Worm (Caenorhabditis elegans) whole organism, young adult: Measurements from ENCODE around the gene flr-4.

Experiments used
- B0336.3 ChIP-seq: fragments of 200-800 bp; sonication (Bioruptor generic); IDR thresholded peaks from 2 replicates; pipeline ENCODE4 v1.3.6; 2022; ENCODE audit warnings: missing genetic modification characterization, missing compliant biosample characterization
- F23B12.7 ChIP-seq: sonication (generic microtip); optimal IDR thresholded peaks from 2 replicates; lab custom pipeline; 2017; ENCODE audit warnings: missing genetic modification characterization, mild to moderate bottlenecking, missing compliant biosample characterization, antibody characterized with exemption, moderate library complexity; ENCODE audit not compliant: insufficient read depth
- F39B2.1 ChIP-seq: fragments of 200-800 bp; sonication (Bioruptor generic); IDR thresholded peaks from 2 replicates; pipeline ENCODE4 v1.3.6; 2022; ENCODE audit warnings: missing genetic modification reagents, missing genetic modification characterization, missing compliant biosample characterization
- T07F8.4 ChIP-seq: sonication (generic microtip); optimal IDR thresholded peaks from 2 replicates; lab custom pipeline; 2016; ENCODE audit warnings: mild to moderate bottlenecking, missing genetic modification characterization, moderate library complexity, missing compliant biosample characterization
- aptf-3 ChIP-seq: fragments of 200-800 bp; sonication (Bioruptor generic); IDR thresholded peaks from 2 replicates; pipeline ENCODE4 v1.3.6; 2022; ENCODE audit warnings: missing genetic modification characterization, missing compliant biosample characterization
- atf-7 ChIP-seq: sonication (generic microtip); optimal IDR thresholded peaks from 2 replicates; lab custom pipeline; 2017; ENCODE audit warnings: mild to moderate bottlenecking, missing genetic modification characterization, missing compliant biosample characterization
- cebp-2 ChIP-seq: fragments of 200-800 bp; sonication (Bioruptor generic); IDR thresholded peaks from 2 replicates; pipeline ENCODE4 v1.3.6; 2022; ENCODE audit warnings: missing genetic modification characterization, missing compliant biosample characterization
- ceh-91 ChIP-seq: fragments of 200-800 bp; sonication (Bioruptor generic); IDR thresholded peaks from 2 replicates; pipeline ENCODE4 v1.3.6; 2022; ENCODE audit warnings: missing genetic modification reagents, missing genetic modification characterization, missing compliant biosample characterization
- die-1 ChIP-seq: sonication (generic microtip); optimal IDR thresholded peaks from 2 replicates; lab custom pipeline; 2016; ENCODE audit warnings: missing genotype, mild to moderate bottlenecking, missing genetic modification characterization, missing compliant biosample characterization
- dox-1 ChIP-seq: fragments of 200-800 bp; sonication (Bioruptor generic); IDR thresholded peaks from 2 replicates; pipeline ENCODE4 v1.3.6; 2022; ENCODE audit warnings: missing genetic modification reagents, missing genetic modification characterization, missing compliant biosample characterization
- egl-18 ChIP-seq: fragments of 200-800 bp; sonication (Bioruptor generic); IDR thresholded peaks from 2 replicates; pipeline ENCODE4 v1.3.6; 2022; ENCODE audit warnings: missing genetic modification reagents, missing genetic modification characterization, missing compliant biosample characterization
- egl-44 ChIP-seq: fragments of 200-800 bp; sonication (Bioruptor generic); IDR thresholded peaks from 2 replicates; pipeline ENCODE4 v1.3.6; 2022; ENCODE audit warnings: missing genetic modification reagents, missing genetic modification characterization, missing compliant biosample characterization
- hlh-12 ChIP-seq: sonication (generic microtip); optimal IDR thresholded peaks from 2 replicates; lab custom pipeline; 2016; ENCODE audit warnings: missing genetic modification characterization, missing compliant biosample characterization
- hlh-26 ChIP-seq: fragments of 200-800 bp; sonication (Bioruptor generic); conservative IDR thresholded peaks from 2 replicates; pipeline ENCODE4 v1.3.6; 2022; ENCODE audit warnings: missing genetic modification reagents, missing genetic modification characterization, missing compliant biosample characterization
- hmg-1.2 ChIP-seq: fragments of 200-800 bp; sonication (Bioruptor generic); IDR thresholded peaks from 2 replicates; pipeline ENCODE4 v1.3.6; 2022; ENCODE audit warnings: missing genetic modification reagents, missing genetic modification characterization, missing compliant biosample characterization
- hrde-1 ChIP-seq: sonication (generic microtip); optimal IDR thresholded peaks from 2 replicates; lab custom pipeline; 2016; ENCODE audit warnings: missing genetic modification characterization, mild to moderate bottlenecking, missing compliant biosample characterization, moderate library complexity, missing genotype, missing genetic modification reagents, borderline replicate concordance
- lag-1 ChIP-seq: fragments of 200-800 bp; sonication (Bioruptor generic); IDR thresholded peaks from 2 replicates; pipeline ENCODE4 v1.3.6; 2022; ENCODE audit warnings: missing genetic modification reagents, missing genetic modification characterization, missing compliant biosample characterization
- let-526 ChIP-seq: fragments of 200-800 bp; sonication (Bioruptor generic); IDR thresholded peaks from 2 replicates; pipeline ENCODE4 v1.3.6; 2022; ENCODE audit warnings: missing genetic modification reagents, missing genetic modification characterization, missing compliant biosample characterization
- lin-26 ChIP-seq: fragments of 200-800 bp; sonication (Bioruptor generic); IDR thresholded peaks from 2 replicates; pipeline ENCODE4 v1.3.6; 2022; ENCODE audit warnings: missing genetic modification reagents, missing genetic modification characterization, missing compliant biosample characterization
- lin-40 ChIP-seq: sonication (generic microtip); optimal IDR thresholded peaks from 2 replicates; lab custom pipeline; 2016; ENCODE audit warnings: missing genetic modification characterization, mild to moderate bottlenecking, missing compliant biosample characterization, missing genotype, missing genetic modification reagents
- lsl-1 ChIP-seq: fragments of 200-800 bp; sonication (Bioruptor generic); optimal IDR thresholded peaks from 2 replicates; lab custom pipeline; 2018; ENCODE audit warnings: mild to moderate bottlenecking, missing genetic modification characterization, moderate library complexity, missing compliant biosample characterization
- madf-3 ChIP-seq: fragments of 200-800 bp; sonication (Bioruptor generic); IDR thresholded peaks from 2 replicates; pipeline ENCODE4 v1.3.6; 2022; ENCODE audit warnings: missing genetic modification reagents, missing genetic modification characterization, missing compliant biosample characterization
- madf-6 ChIP-seq: fragments of 200-800 bp; sonication (Bioruptor generic); IDR thresholded peaks from 2 replicates; pipeline ENCODE4 v1.3.6; 2022; ENCODE audit warnings: missing genetic modification reagents, missing genetic modification characterization, missing compliant biosample characterization
- madf-8 ChIP-seq: fragments of 200-800 bp; sonication (Bioruptor generic); conservative IDR thresholded peaks from 2 replicates; pipeline ENCODE4 v1.3.6; 2022; ENCODE audit warnings: missing genetic modification reagents, missing genetic modification characterization, missing compliant biosample characterization
- mcd-1 ChIP-seq: fragments of 200-800 bp; sonication (Bioruptor generic); IDR thresholded peaks from 2 replicates; pipeline ENCODE4 v1.3.6; 2022; ENCODE audit warnings: missing genetic modification reagents, missing genetic modification characterization, missing compliant biosample characterization
- nfya-2 ChIP-seq: fragments of 200-800 bp; sonication (Bioruptor generic); IDR thresholded peaks from 2 replicates; pipeline ENCODE4 v1.3.6; 2022; ENCODE audit warnings: missing genetic modification reagents, missing genetic modification characterization, missing compliant biosample characterization
- nfyb-1 ChIP-seq: fragments of 200-800 bp; sonication (Bioruptor generic); IDR thresholded peaks from 2 replicates; pipeline ENCODE4 v1.3.6; 2022; ENCODE audit warnings: missing genetic modification reagents, missing genetic modification characterization, missing compliant biosample characterization
- nhr-179 ChIP-seq: sonication (generic microtip); optimal IDR thresholded peaks from 2 replicates; lab custom pipeline; 2016; ENCODE audit warnings: mild to moderate bottlenecking, missing genetic modification characterization, missing compliant biosample characterization
- repo-1 ChIP-seq: sonication (generic microtip); optimal IDR thresholded peaks from 2 replicates; lab custom pipeline; 2017; ENCODE audit warnings: mild to moderate bottlenecking, missing genetic modification characterization, missing compliant biosample characterization
- sdz-38 ChIP-seq: sonication (generic microtip); optimal IDR thresholded peaks from 2 replicates; lab custom pipeline; 2016; ENCODE audit warnings: missing genotype, missing genetic modification characterization, missing compliant biosample characterization
- sea-2 ChIP-seq: fragments of 200-800 bp; sonication (Bioruptor generic); IDR thresholded peaks from 2 replicates; pipeline ENCODE4 v1.3.6; 2022; ENCODE audit warnings: missing genetic modification characterization, missing compliant biosample characterization
- snpc-1.3 ChIP-seq: sonication (generic microtip); optimal IDR thresholded peaks from 2 replicates; lab custom pipeline; 2017; ENCODE audit warnings: missing genetic modification characterization, mild to moderate bottlenecking, missing compliant biosample characterization, antibody characterized with exemption, moderate library complexity, missing genotype, missing genetic modification reagents; ENCODE audit not compliant: insufficient read depth
- tbp1 ChIP-seq: fragments of 200-800 bp; sonication (Bioruptor generic); optimal IDR thresholded peaks from 2 replicates; lab custom pipeline; 2018; ENCODE audit warnings: mild to moderate bottlenecking, missing genetic modification characterization, missing compliant biosample characterization
- unc-130 ChIP-seq: sonication (generic microtip); optimal IDR thresholded peaks from 2 replicates; lab custom pipeline; 2016; ENCODE audit warnings: missing genetic modification reagents, missing genetic modification characterization, missing compliant biosample characterization
- unc-62 ChIP-seq: fragments of 150-350 bp; optimal IDR thresholded peaks from 2 replicates; lab custom pipeline; 2014; ENCODE audit warnings: missing biosample characterization, missing genetic modification reagents, missing genetic modification characterization
- xnd-1 ChIP-seq: sonication (generic microtip); optimal IDR thresholded peaks from 2 replicates; lab custom pipeline; 2016; ENCODE audit warnings: missing genotype, missing genetic modification reagents, missing genetic modification characterization, missing compliant biosample characterization
- zfh-2 ChIP-seq: fragments of 200-800 bp; sonication (Bioruptor generic); conservative IDR thresholded peaks from 2 replicates; pipeline ENCODE4 v1.3.6; 2022; ENCODE audit warnings: missing genetic modification reagents, missing genetic modification characterization, missing compliant biosample characterization
- zim-3 ChIP-seq: sonication (generic microtip); optimal IDR thresholded peaks from 2 replicates; lab custom pipeline; 2017; ENCODE audit warnings: mild to moderate bottlenecking, missing genetic modification characterization, moderate library complexity, missing compliant biosample characterization
- ztf-26 ChIP-seq: sonication (generic microtip); optimal IDR thresholded peaks from 2 replicates; lab custom pipeline; 2017; ENCODE audit warnings: missing genetic modification characterization, missing compliant biosample characterization

The flr-4 gene

DNA sequence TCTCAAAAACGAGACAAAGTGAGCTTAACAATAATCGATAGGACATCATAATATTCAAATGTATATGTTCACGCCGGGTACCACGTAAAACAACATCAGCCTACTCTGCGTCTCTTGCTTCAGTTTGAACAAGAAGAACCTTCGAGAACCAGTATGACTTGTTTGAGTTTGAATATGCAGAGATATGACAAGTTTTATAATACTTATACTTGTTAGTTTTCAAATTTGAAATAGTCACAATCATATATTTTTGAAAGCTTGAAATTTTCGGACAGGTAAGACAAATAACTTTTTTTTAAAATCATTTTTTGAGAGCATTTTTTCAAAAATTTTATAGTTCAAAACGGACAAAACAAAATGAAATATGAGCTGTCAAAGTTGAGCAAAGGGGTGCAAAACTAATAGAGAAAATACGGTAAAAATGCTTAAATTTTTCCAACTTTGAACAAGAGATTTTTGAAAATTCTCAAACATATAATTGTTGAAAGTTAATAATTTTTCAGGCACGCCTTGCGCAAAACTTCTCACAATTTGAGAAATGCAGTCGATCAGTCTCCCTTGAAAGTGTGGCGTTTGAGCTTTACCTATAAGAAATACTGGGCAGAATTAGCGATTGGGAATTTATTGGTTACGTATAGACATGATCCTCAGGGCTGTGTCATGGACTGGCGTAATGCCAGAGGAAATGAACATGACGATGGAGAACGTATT, 35.8 kb upstream of the flr-4 start, which contains the start of gene H03G16.1:
TSS of gene H03G16.1 (plus strand) at position 661 of the 711 bp plus-strand sequence.
- TF ChIP-seq atf-7 (tag; lab: Kevin White, UChicago) (no peak), dox-1 (GFP tag; lab: Robert Waterston, UW) (no peak), madf-3 (GFP tag; lab: Robert Waterston, UW) (no peak), lsl-1 (no peak), F39B2.1 (GFP tag; lab: Robert Waterston, UW) (no peak), madf-6 (GFP tag; lab: Robert Waterston, UW) (no peak), hrde-1 (tag; lab: Kevin White, UChicago) (no peak), lag-1 (GFP tag; lab: Robert Waterston, UW) (no peak), lin-40 (tag; lab: Kevin White, UChicago) (no peak), aptf-3 (GFP tag; lab: Robert Waterston, UW) (no peak), zfh-2 (GFP tag; lab: Robert Waterston, UW) (no peak), ztf-26 (tag; lab: Kevin White, UChicago) (no peak), B0336.3 (GFP tag; lab: Robert Waterston, UW) (no peak), sdz-38 (tag; lab: Kevin White, UChicago) (no peak), zim-3 (no peak), F23B12.7 (tag; lab: Kevin White, UChicago) (no peak)

DNA sequence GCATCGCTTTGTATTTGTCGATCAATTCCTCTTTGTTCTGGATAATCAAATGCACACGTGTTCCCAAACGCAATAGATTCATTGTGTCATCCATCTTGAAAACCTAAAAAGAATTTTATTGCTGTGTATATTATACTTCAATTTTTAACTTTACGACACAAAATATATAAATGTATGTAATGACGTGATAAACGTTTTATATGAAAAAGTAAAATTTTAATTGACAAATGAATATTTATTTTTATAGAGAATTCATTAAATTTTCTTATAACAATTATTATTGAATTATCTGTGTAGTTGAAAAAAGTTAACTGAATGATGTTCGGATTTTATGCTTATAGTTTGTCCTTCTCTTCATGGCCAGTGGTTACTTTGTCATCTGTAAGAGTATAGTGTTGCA, 33.3 kb upstream of the flr-4 start, which contains the start of gene H03G16.7:
TSS of gene H03G16.7 (minus strand) at position 101 of the 400 bp plus-strand sequence.
- no peak for TF ChIP-seq T07F8.4 (tag; lab: Kevin White, UChicago)
- TF ChIP-seq atf-7 (tag; lab: Kevin White, UChicago), result no peak
- no peak for TF ChIP-seq madf-8 (GFP tag; lab: Robert Waterston, UW)
- no peak for TF ChIP-seq xnd-1 (tag; lab: Kevin White, UChicago)
- no peak for TF ChIP-seq repo-1

DNA sequence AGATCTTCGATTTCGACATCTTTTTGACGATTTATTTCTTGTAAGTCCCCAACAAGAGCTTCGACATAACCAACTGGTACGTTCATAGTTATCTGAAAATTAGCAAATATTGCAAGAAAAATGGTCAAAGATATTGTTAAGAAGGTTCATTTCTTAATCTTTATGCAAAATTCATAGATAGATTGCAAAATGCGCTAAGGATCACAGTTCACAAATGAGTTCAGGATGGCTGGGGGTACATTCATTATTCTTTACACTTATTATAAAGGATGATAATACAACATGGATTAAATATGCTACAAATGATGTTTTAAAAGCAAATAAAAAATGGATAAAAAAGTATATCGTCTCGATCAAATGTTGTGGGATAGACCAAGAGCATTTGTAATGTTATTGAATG, 32.5 kb upstream of the flr-4 start, which contains the start of gene H03G16.5:
TSS of gene H03G16.5 (minus strand) at position 101 of the 400 bp plus-strand sequence.
- no peak for TF ChIP-seq sea-2 (GFP tag; lab: Robert Waterston, UW)
- TF ChIP-seq unc-62, result no peak
- no peak for TF ChIP-seq die-1 (tag; lab: Kevin White, UChicago)
- TF ChIP-seq lin-40 (tag; lab: Kevin White, UChicago), result no peak
- TF ChIP-seq nhr-179 (tag; lab: Kevin White, UChicago), result no peak
- TF ChIP-seq F39B2.1 (GFP tag; lab: Robert Waterston, UW), result no peak
- TF ChIP-seq hlh-12, result no peak
- no peak for TF ChIP-seq egl-18
- no peak for TF ChIP-seq hrde-1 (tag; lab: Kevin White, UChicago)
- TF ChIP-seq atf-7 (tag; lab: Kevin White, UChicago), result no peak
- no peak for TF ChIP-seq lin-26 (GFP tag; lab: Robert Waterston, UW)
- TF ChIP-seq nfya-2, result no peak

DNA sequence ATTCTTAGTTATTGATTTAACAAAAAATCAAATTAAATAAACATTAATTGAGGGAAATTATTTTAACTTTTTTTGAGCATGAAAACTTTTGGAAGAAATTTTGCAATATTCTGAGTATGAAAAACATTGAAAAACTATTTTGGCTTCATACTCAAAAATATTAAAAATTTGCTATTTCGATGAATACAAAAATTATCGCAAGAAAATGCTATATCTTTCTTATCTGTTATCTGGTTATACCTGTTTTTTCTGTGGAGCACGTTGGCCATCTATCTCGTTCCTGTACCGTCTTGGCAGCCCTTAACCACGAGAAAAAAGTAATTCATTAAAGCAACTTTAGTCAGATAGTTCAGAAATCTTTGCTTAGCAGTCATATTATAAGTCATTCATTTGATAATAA, 31.3 kb upstream of the flr-4 start:
- TF ChIP-seq let-526 (no peak), B0336.3 (GFP tag; lab: Robert Waterston, UW) (no peak), snpc-1.3 (tag; lab: Kevin White, UChicago) (no peak), hmg-1.2 (GFP tag; lab: Robert Waterston, UW) (no peak), nfyb-1 (GFP tag; lab: Robert Waterston, UW) (no peak), unc-130 (GFP tag; lab: Kevin White, UChicago) (no peak), cebp-2 (no peak), hlh-26 (GFP tag; lab: Robert Waterston, UW) (no peak), ceh-91 (GFP tag; lab: Robert Waterston, UW) (no peak), aptf-3 (GFP tag; lab: Robert Waterston, UW) (no peak), mcd-1 (GFP tag; lab: Robert Waterston, UW) (no peak), tbp1 (no peak), egl-44 (GFP tag; lab: Robert Waterston, UW) (no peak), nfya-2 (no peak)
